Fruit fly (Drosophila melanogaster): Measurements from ENCODE around the gene Axn.

DNA sequence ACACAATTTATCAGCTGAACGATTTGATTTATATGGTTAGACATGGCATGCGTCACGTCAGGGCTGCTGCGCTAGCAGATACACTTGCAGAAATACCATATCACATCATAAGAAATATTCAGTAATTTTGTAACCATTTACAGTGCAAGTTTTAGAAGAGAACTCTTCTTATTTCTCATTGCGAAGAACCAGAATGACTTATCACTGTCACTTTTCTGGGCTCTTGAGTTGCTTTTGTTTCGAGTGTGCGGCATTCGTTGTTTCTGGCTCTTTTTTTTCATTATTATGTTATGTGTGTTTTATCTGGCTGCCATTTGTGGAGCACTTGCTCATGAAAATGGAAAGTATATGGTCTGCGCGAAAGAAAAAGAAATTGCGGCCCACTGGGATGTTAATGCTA is 40.6 kb upstream of the Axn start:
- no peak for TF ChIP-seq CTCF (optimal IDR thresholded peaks at IDR 0.05)
- no peak for TF ChIP-seq CG8478 (optimal IDR thresholded peaks at IDR 0.05)

All from S2 (cell line).